Fruit fly (Drosophila melanogaster): ENCODE measurements around the gene Wdr82.

Gene Wdr82

dm6 chr2L:8327272-8327555, 47.0 kb upstream of the Wdr82 start, which contains the start of gene CG14275:
Gene CG14275, plus strand, starts transcription at chr2L:8327456.
- TF ChIP-seq unpg (GFP tag; optimal IDR thresholded peaks at IDR 0.05) = no peak
- TF ChIP-seq CG32767 (GFP tag; IDR thresholded peaks at IDR 0.05) = no peak
- no peak for TF ChIP-seq gcm (GFP tag; optimal IDR thresholded peaks at IDR 0.05)
- no peak for TF ChIP-seq Ssrp (tag; optimal IDR thresholded peaks at IDR 0.05)
- TF ChIP-seq otp (GFP tag; IDR thresholded peaks at IDR 0.05) = no peak
- TF ChIP-seq CG10543 (GFP tag; optimal IDR thresholded peaks at IDR 0.05) = no peak
- no peak for TF ChIP-seq CG12659 (GFP tag; optimal IDR thresholded peaks at IDR 0.05)
- peak in 1 of 2 experiments; percentile 11 for TF ChIP-seq crp (GFP tag; optimal IDR thresholded peaks at IDR 0.05)
- peak; percentile 36 for TF ChIP-seq CG13894 (tag; optimal IDR thresholded peaks at IDR 0.05)
- TF ChIP-seq Mes4 (GFP tag; optimal IDR thresholded peaks at IDR 0.05) = no peak
- no peak for TF ChIP-seq wek (GFP tag; optimal IDR thresholded peaks at IDR 0.05)
- TF ChIP-seq CG8478 (optimal IDR thresholded peaks at IDR 0.05) = no peak
- 0 out of 4 replicates have a peak, but pooled peaks have one; percentile 4 for TF ChIP-seq chinmo (GFP tag; IDR thresholded peaks at IDR 0.05; ENCODE audit: partially characterized antibody)
- TF ChIP-seq Ravus (GFP tag; IDR thresholded peaks at IDR 0.05) = no peak
- TF ChIP-seq Rx (GFP tag; IDR thresholded peaks at IDR 0.05) = no peak

- TF ChIP-seq CG31441 (GFP tag; IDR thresholded peaks at IDR 0.05) (no peak), gce (GFP tag; IDR thresholded peaks at IDR 0.05) (no peak), ara (GFP tag; IDR thresholded peaks at IDR 0.05) (no peak), CG1832 (GFP tag; optimal IDR thresholded peaks at IDR 0.05) (no peak), CG1792 (GFP tag; optimal IDR thresholded peaks at IDR 0.05) (no peak), Mad (GFP tag; optimal IDR thresholded peaks at IDR 0.05) (no peak), Dll (GFP tag; IDR thresholded peaks at IDR 0.05; ENCODE audit: partially characterized antibody) (no peak), ssp (GFP tag; IDR thresholded peaks at IDR 0.05) (no peak), Hr51 (GFP tag; optimal IDR thresholded peaks at IDR 0.05) (no peak), Xbp1 (GFP tag; optimal IDR thresholded peaks at IDR 0.05) (no peak), CG2875 (GFP tag; optimal IDR thresholded peaks at IDR 0.05) (no peak), Gsc (GFP tag; IDR thresholded peaks at IDR 0.05) (no peak), pum (GFP tag; optimal IDR thresholded peaks at IDR 0.05) (no peak), Meics (GFP tag; optimal IDR thresholded peaks at IDR 0.05) (peak; percentile 54), chinmo (GFP tag; IDR thresholded peaks at IDR 0.05; ENCODE audit: partially characterized antibody) (peak; percentile 71; the same call in 2 of the 4 replicates), hth (optimal IDR thresholded peaks at IDR 0.05) (no peak), BtbVII (GFP tag; optimal IDR thresholded peaks at IDR 0.05) (no peak), CG34376 (GFP tag; optimal IDR thresholded peaks at IDR 0.05) (peak; percentile 64), sug (tag; optimal IDR thresholded peaks at IDR 0.05) (peak; percentile 13), D (optimal IDR thresholded peaks at IDR 0.05) (no peak), D (GFP tag; optimal IDR thresholded peaks at IDR 0.05) (no peak), CG34422 (GFP tag; IDR thresholded peaks at IDR 0.05) (no peak), Usf (GFP tag; optimal IDR thresholded peaks at IDR 0.05) (no peak), gem (tag; optimal IDR thresholded peaks at IDR 0.05) (peak; percentile 61), fd3F (GFP tag; optimal IDR thresholded peaks at IDR 0.05) (no peak), HmgD (GFP tag; optimal IDR thresholded peaks at IDR 0.05) (no peak), Atf-2 (GFP tag; optimal IDR thresholded peaks at IDR 0.05) (no peak), CG9817 (tag; optimal IDR thresholded peaks at IDR 0.05) (no peak), Pdp1 (GFP tag; optimal IDR thresholded peaks at IDR 0.05) (peak in 1 of 2 experiments; percentile 51), CG17361 (GFP tag; IDR thresholded peaks at IDR 0.05) (no peak), CG15514 (GFP tag; optimal IDR thresholded peaks at IDR 0.05) (peak; percentile 45), ewg (GFP tag; optimal IDR thresholded peaks at IDR 0.05) (no peak), MBD-R2 (GFP tag; IDR thresholded peaks at IDR 0.05) (no peak), otp (GFP tag; IDR thresholded peaks at IDR 0.05) (no peak), Hmr (GFP tag; optimal IDR thresholded peaks at IDR 0.05) (no peak), tin (GFP tag; optimal IDR thresholded peaks at IDR 0.05) (no peak), lola (GFP tag; optimal IDR thresholded peaks at IDR 0.05) (no peak)
Observed at dm6 chr2L:8327783-8328327, 46.4 kb upstream of the Wdr82 start.

Measured in whole organism, embryonic.